Fruit fly (Drosophila melanogaster): ENCODE data around the gene smp-30.

smp-30 gene

DNA sequence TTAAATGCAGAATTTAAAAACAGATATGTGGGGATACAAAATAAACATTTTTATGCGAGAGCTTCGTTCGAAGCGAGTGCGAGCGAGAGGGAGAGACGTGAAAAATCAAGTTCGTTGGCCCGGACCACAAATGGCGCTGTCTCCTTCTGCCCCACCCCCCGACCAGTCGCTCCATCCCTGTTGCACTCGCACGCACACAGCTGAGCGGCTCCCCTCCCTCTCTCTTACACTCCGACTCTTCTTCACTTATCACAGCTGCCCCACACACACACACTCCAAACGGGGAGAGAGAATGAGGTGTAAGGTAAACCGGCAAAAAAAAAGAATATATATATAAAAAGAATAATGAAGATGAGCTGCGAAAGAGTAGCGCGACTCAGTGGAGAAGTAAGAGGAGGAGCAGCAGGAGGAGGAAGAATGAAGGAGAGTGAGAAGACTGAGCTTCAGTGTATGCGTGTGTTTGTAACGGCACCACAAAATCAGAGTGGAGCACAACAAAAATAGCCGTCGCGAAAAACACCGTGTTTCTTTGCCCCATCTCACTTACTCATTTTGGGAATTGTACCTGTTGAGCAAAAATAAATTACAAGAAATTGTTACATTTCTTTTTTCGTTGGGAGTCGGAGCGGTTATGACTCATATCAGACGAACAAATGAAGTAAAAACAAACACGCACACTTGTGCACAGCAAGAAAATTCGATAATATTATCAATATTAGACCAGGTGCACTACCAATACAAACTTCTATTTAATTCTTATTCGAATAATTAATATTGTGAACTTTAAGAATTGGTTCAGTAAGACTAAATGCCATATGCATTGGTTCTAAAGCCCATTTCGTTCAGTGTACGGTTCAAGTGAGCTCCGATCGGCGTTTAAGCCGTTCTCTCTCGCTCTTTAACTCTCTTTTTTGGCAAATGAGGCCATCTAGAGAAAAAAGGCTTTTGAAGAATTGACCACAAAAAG is 12.9 kb downstream of the smp-30 start (continued):
- peak; percentile 92 for TF ChIP-seq CG13775 (GFP tag; optimal IDR thresholded peaks at IDR 0.05)
- TF ChIP-seq CG33213 (GFP tag; optimal IDR thresholded peaks at IDR 0.05) = peak; percentile 94
- peak; percentile 92 for TF ChIP-seq Gug (GFP tag; IDR thresholded peaks at IDR 0.05)
- peak; percentile 80 for TF ChIP-seq fu2 (GFP tag; optimal IDR thresholded peaks at IDR 0.05)
- TF ChIP-seq chn (GFP tag; optimal IDR thresholded peaks at IDR 0.05) = peak; percentile 92
- no peak for TF ChIP-seq D (optimal IDR thresholded peaks at IDR 0.05)
- peak; percentile 94 for TF ChIP-seq D (GFP tag; optimal IDR thresholded peaks at IDR 0.05)
- peak; percentile 69 for TF ChIP-seq CG2116 (GFP tag; optimal IDR thresholded peaks at IDR 0.05)
- TF ChIP-seq CG1233 (GFP tag; optimal IDR thresholded peaks at IDR 0.05) = peak; percentile 93
- TF ChIP-seq CG11398 (GFP tag; optimal IDR thresholded peaks at IDR 0.05) = peak; percentile 76
- peak; percentile 80 for TF ChIP-seq abd-A (tag; optimal IDR thresholded peaks at IDR 0.05)
- TF ChIP-seq Trl (optimal IDR thresholded peaks at IDR 0.05) = peak; percentile 40 to 52
- TF ChIP-seq Trl (GFP tag; optimal IDR thresholded peaks at IDR 0.05) = peak; percentile 91
- TF ChIP-seq fru (optimal IDR thresholded peaks at IDR 0.05) = no peak
- peak; percentile 81 for TF ChIP-seq twi (tag; optimal IDR thresholded peaks at IDR 0.05)
- peak; percentile 75 for TF ChIP-seq CG14965 (GFP tag; optimal IDR thresholded peaks at IDR 0.05; ENCODE audit: borderline replicate concordance)
- TF ChIP-seq Bteb2 (GFP tag; optimal IDR thresholded peaks at IDR 0.05) = peak; percentile 91
- TF ChIP-seq nau (GFP tag; optimal IDR thresholded peaks at IDR 0.05) = peak; percentile 84
- TF ChIP-seq zen (tag; optimal IDR thresholded peaks at IDR 0.05) = peak; percentile 93
- TF ChIP-seq gem (tag; optimal IDR thresholded peaks at IDR 0.05) = peak; percentile 97
- TF ChIP-seq pum (GFP tag; optimal IDR thresholded peaks at IDR 0.05) = peak; percentile 95
- TF ChIP-seq slbo (GFP tag; IDR thresholded peaks at IDR 0.05) = peak; percentile 98
- TF ChIP-seq Ptx1 (GFP tag; IDR thresholded peaks at IDR 0.05) = peak; percentile 95
- no peak for TF ChIP-seq lov (optimal IDR thresholded peaks at IDR 0.05)
- TF ChIP-seq lov (GFP tag; IDR thresholded peaks at IDR 0.05) = peak; percentile 93
- TF ChIP-seq Dip3 (GFP tag; optimal IDR thresholded peaks at IDR 0.05) = peak; percentile 92
- peak; percentile 91 for TF ChIP-seq Blimp-1 (GFP tag; optimal IDR thresholded peaks at IDR 0.05)
- peak; percentile 87 for TF ChIP-seq scrt (GFP tag; optimal IDR thresholded peaks at IDR 0.05)
- TF ChIP-seq HLH54F (GFP tag; optimal IDR thresholded peaks at IDR 0.05) = peak; percentile 91
- peak; percentile 63; the same call in 1 of the 2 replicates for TF ChIP-seq ham (GFP tag; IDR thresholded peaks at IDR 0.05)
- peak; percentile 87 for TF ChIP-seq run (tag; optimal IDR thresholded peaks at IDR 0.05)
- TF ChIP-seq prd (optimal IDR thresholded peaks at IDR 0.05) = no peak
- peak; percentile 97 for TF ChIP-seq prd (GFP tag; IDR thresholded peaks at IDR 0.05)
- TF ChIP-seq gro (GFP tag; optimal IDR thresholded peaks at IDR 0.05) = peak; percentile 93
- TF ChIP-seq Fer2 (tag; optimal IDR thresholded peaks at IDR 0.05) = peak; percentile 74
- TF ChIP-seq CG2129 (GFP tag; IDR thresholded peaks at IDR 0.05; ENCODE audit: partially characterized antibody) = no peak
- TF ChIP-seq jigr1 (GFP tag; IDR thresholded peaks at IDR 0.05) = peak; percentile 87
- TF ChIP-seq croc (GFP tag; conservative IDR thresholded peaks at IDR 0.05) = peak; percentile 92
- TF ChIP-seq chinmo (GFP tag; IDR thresholded peaks at IDR 0.05; ENCODE audit: partially characterized antibody) = peak; percentile 98
- peak; percentile 48 for TF ChIP-seq mirr (GFP tag; optimal IDR thresholded peaks at IDR 0.05)
- TF ChIP-seq Hr51 (GFP tag; optimal IDR thresholded peaks at IDR 0.05) = peak; percentile 92 to 94
- peak; percentile 92 for TF ChIP-seq CG4854 (GFP tag; optimal IDR thresholded peaks at IDR 0.05)
- TF ChIP-seq pros (GFP tag; optimal IDR thresholded peaks at IDR 0.05) = peak; percentile 38
- TF ChIP-seq CG17612 (GFP tag; IDR thresholded peaks at IDR 0.05) = peak; percentile 88
- TF ChIP-seq sug (tag; optimal IDR thresholded peaks at IDR 0.05) = peak; percentile 41
- TF ChIP-seq CTCF (GFP tag; optimal IDR thresholded peaks at IDR 0.05) = peak; percentile 58
- TF ChIP-seq CG2678 (tag; optimal IDR thresholded peaks at IDR 0.05) = peak; percentile 91
- TF ChIP-seq CG15479 (GFP tag; optimal IDR thresholded peaks at IDR 0.05) = no peak
- no peak for TF ChIP-seq CG10543 (GFP tag; optimal IDR thresholded peaks at IDR 0.05)
- peak; percentile 95 for TF ChIP-seq CG12659 (GFP tag; optimal IDR thresholded peaks at IDR 0.05)

Measured in whole organism, embryonic.